Worm (Caenorhabditis elegans) whole organism, early embryonic: ENCODE measurements around the gene lgl-1.

ENCODE experiments used
- B0310.2 ChIP-seq: sonication (generic microtip); optimal IDR thresholded peaks from 2 replicates; lab custom pipeline; 2016; ENCODE audit warnings: mild to moderate bottlenecking, missing genetic modification characterization, missing compliant biosample characterization
- F13C5.2 ChIP-seq: sonication (generic microtip); optimal IDR thresholded peaks from 2 replicates; lab custom pipeline; 2017; ENCODE audit warnings: mild to moderate bottlenecking, missing genetic modification characterization, inconsistent platforms, missing compliant biosample characterization
- aly-1 ChIP-seq: sonication (generic microtip); optimal IDR thresholded peaks from 2 replicates; lab custom pipeline; 2016; ENCODE audit warnings: missing genetic modification characterization, missing compliant biosample characterization
- ama-1 ChIP-seq: fragments of 150-350 bp; optimal IDR thresholded peaks from 2 replicates; lab custom pipeline; 2014
- ceh-13 ChIP-seq: fragments of 200-800 bp; sonication (Bioruptor generic); optimal IDR thresholded peaks from 2 replicates; lab custom pipeline; 2018; ENCODE audit warnings: mild to moderate bottlenecking, missing genetic modification characterization, missing compliant biosample characterization
- ceh-36 ChIP-seq: sonication (generic microtip); optimal IDR thresholded peaks from 2 replicates; lab custom pipeline; 2016; ENCODE audit warnings: missing genetic modification characterization, inconsistent platforms, missing compliant biosample characterization
- ets-7 ChIP-seq: sonication (generic microtip); optimal IDR thresholded peaks from 2 replicates; lab custom pipeline; 2016; ENCODE audit warnings: missing genotype, missing genetic modification characterization, missing compliant biosample characterization
- flt-1 ChIP-seq: fragments of 200-800 bp; sonication (Bioruptor generic); IDR thresholded peaks from 2 replicates; pipeline ENCODE4 v1.3.6; 2022; ENCODE audit warnings: missing genetic modification characterization, missing compliant biosample characterization
- hmbx-1 ChIP-seq: sonication (generic microtip); optimal IDR thresholded peaks from 2 replicates; lab custom pipeline; 2016; ENCODE audit warnings: mild to moderate bottlenecking, missing genetic modification characterization, missing compliant biosample characterization
- hmg-4 ChIP-seq: fragments of 200-800 bp; sonication (Bioruptor generic); optimal IDR thresholded peaks from 2 replicates; lab custom pipeline; 2018; ENCODE audit warnings: mild to moderate bottlenecking, missing genetic modification characterization, missing compliant biosample characterization
- hnd-1 ChIP-seq: sonication (generic microtip); optimal IDR thresholded peaks from 2 replicates; lab custom pipeline; 2016; ENCODE audit warnings: missing genetic modification characterization, missing compliant biosample characterization
- pes-1 ChIP-seq: fragments of 200-800 bp; sonication (Bioruptor generic); IDR thresholded peaks from 2 replicates; pipeline ENCODE4 v1.3.6; 2022; ENCODE audit warnings: missing genetic modification reagents, missing genetic modification characterization, missing compliant biosample characterization
- scrt-1 ChIP-seq: fragments of 200-800 bp; sonication (Bioruptor generic); IDR thresholded peaks from 2 replicates; pipeline ENCODE4 v1.3.6; 2022; ENCODE audit warnings: missing genetic modification characterization, missing compliant biosample characterization
- sea-1 ChIP-seq: fragments of 200-800 bp; sonication (Bioruptor generic); conservative IDR thresholded peaks from 2 replicates; pipeline ENCODE4 v1.3.6; 2022; ENCODE audit warnings: missing genetic modification characterization, missing compliant biosample characterization
- tbx-11 ChIP-seq: fragments of 200-800 bp; sonication (Bioruptor generic); IDR thresholded peaks from 2 replicates; pipeline ENCODE4 v1.3.6; 2022; ENCODE audit warnings: missing genetic modification characterization, missing compliant biosample characterization
- tbx-37 ChIP-seq: fragments of 200-800 bp; sonication (Bioruptor generic); conservative IDR thresholded peaks from 2 replicates; pipeline ENCODE4 v1.3.6; 2022; ENCODE audit warnings: missing genetic modification reagents, missing genetic modification characterization, missing compliant biosample characterization
- tra-4 ChIP-seq: sonication (generic microtip); optimal IDR thresholded peaks from 2 replicates; lab custom pipeline; 2017; ENCODE audit warnings: missing genetic modification characterization, missing compliant biosample characterization

lgl-1 gene

DNA sequence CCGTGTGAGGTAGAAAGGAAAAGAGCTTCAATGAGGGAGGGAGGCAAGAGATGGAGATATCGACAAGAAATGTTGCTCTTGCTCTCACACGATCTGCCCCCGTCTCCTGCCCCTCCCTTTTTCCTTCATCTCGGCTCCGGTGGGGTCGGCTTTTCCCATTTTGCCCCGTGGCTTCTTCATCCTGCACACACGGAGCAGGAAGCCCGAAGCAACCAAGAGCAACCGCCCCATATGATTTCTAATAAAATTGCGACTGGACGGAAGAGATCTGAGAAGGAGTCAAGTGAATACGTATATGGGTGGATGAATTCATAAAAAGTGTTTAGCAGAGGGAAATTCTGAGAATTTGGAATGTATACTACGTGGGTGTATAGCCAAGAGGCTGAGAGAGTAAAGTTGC lies 26.2 kb downstream of the lgl-1 start:
- no peak for TF ChIP-seq tbx-37
- no peak for TF ChIP-seq pes-1
- no peak for TF ChIP-seq tbx-11 (GFP tag; lab: Robert Waterston, UW)
- TF ChIP-seq ama-1 (lab: Kevin White, UChicago): no peak
- no peak for TF ChIP-seq ceh-13
- TF ChIP-seq aly-1: no peak
- no peak for TF ChIP-seq B0310.2 (tag; lab: Kevin White, UChicago)
- TF ChIP-seq hnd-1 (tag; lab: Kevin White, UChicago): no peak
- no peak for TF ChIP-seq hmbx-1
- TF ChIP-seq ceh-36 (tag; lab: Kevin White, UChicago): no peak
- no peak for TF ChIP-seq F13C5.2
- no peak for TF ChIP-seq hmg-4 (GFP tag; lab: Kevin White, UChicago)

DNA sequence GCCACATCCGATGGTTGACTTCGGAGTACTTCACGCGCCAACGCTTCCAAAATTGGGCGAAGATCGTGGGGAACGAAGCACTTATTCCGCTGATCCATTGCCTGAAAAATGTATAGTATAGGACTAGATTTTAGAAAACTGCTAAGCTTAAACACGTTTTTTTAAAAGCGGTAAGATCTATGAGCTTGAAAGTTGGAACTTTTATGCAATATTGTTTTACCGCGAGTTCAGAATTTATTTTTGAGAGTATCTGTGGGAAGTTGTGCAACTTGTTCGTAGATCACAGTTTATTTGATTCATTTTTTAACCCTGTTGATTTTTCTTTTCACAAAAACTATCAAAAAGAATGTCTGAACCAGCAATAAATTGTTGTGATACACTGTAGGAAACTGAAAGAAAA lies 29.5 kb downstream of the lgl-1 start, which contains the start of gene F39H12.3:
TSS of gene F39H12.3 (minus strand) at position 101 of the 400 bp plus-strand sequence.
- TF ChIP-seq scrt-1 (no peak), B0310.2 (tag; lab: Kevin White, UChicago) (no peak)

- TF ChIP-seq flt-1: no peak
- TF ChIP-seq tra-4: no peak
These were observed 36.4 kb downstream of the lgl-1 start, which contains the start of gene F39H12.1 for ce11 chrX:834478-834877. F39H12.1 (plus strand) TSS chrX:834778.

DNA sequence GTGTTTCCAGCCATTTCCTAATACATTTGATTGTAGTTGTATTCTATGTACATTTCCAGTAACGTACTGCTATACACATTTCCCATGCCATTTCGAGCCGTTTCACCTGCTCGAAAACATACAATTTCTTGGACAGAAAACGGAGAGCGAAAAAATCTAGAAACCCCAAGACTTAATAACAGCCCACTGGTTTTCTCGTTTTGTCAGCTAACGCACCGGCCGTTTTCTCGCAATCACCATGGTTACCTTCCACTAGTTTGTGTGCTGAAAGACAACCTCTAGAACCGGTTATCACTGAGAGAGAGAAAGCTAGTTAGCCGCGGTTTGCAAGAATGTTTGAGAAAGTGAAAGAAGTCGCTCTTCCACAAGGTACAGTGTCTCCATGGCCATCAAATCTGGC lies 40.7 kb downstream of the lgl-1 start:
- TF ChIP-seq tra-4: no peak
- no peak for TF ChIP-seq tbx-37

DNA sequence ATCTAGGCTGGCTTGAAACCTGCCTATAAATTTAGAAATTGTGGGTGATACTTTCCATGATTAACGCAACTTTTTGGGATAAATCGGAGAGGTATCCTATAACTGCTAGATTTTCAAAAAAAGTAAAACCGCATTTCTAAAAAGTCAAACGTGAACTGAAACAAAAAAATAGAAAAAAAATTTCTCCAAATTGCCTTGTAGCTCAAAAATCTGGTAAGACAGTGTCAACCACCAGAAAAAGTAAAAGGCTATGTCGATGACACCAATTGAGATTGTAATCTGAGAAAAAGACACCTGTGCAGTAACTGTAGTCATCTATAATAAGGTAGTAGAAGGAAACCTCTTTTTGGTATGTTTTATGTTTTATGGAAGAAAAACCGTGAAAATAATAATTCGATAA lies 42.3 kb downstream of the lgl-1 start, which contains the start of gene wdr-54:
TSS of gene wdr-54 (plus strand) at position 301 of the 400 bp plus-strand sequence.
- TF ChIP-seq F13C5.2 (no peak), scrt-1 (no peak), ets-7 (tag; lab: Kevin White, UChicago) (no peak), ceh-13 (no peak), aly-1 (no peak), ceh-36 (tag; lab: Kevin White, UChicago) (no peak), sea-1 (no peak), hnd-1 (tag; lab: Kevin White, UChicago) (no peak), ama-1 (lab: Kevin White, UChicago) (no peak), hmbx-1 (no peak), tra-4 (no peak), tbx-11 (GFP tag; lab: Robert Waterston, UW) (no peak), pes-1 (no peak), flt-1 (no peak)

ce11 chrX:827502-827901 lies 43.4 kb downstream of the lgl-1 start:
- TF ChIP-seq hmg-4 (GFP tag; lab: Kevin White, UChicago) (peak; percentile 53), F13C5.2 (peak; percentile 54), scrt-1 (no peak)

- TF ChIP-seq scrt-1 (no peak), F13C5.2 (no peak), ceh-36 (tag; lab: Kevin White, UChicago) (no peak), hmbx-1 (no peak), aly-1 (no peak), tbx-11 (GFP tag; lab: Robert Waterston, UW) (no peak), sea-1 (no peak), hnd-1 (tag; lab: Kevin White, UChicago) (no peak), flt-1 (no peak), tbx-37 (no peak), pes-1 (no peak), B0310.2 (tag; lab: Kevin White, UChicago) (no peak), ets-7 (tag; lab: Kevin White, UChicago) (no peak), tra-4 (no peak), ama-1 (lab: Kevin White, UChicago) (no peak), ceh-13 (no peak), hmg-4 (GFP tag; lab: Kevin White, UChicago) (no peak)
These were observed 45.0 kb downstream of the lgl-1 start for ce11 chrX:825924-826323.

DNA sequence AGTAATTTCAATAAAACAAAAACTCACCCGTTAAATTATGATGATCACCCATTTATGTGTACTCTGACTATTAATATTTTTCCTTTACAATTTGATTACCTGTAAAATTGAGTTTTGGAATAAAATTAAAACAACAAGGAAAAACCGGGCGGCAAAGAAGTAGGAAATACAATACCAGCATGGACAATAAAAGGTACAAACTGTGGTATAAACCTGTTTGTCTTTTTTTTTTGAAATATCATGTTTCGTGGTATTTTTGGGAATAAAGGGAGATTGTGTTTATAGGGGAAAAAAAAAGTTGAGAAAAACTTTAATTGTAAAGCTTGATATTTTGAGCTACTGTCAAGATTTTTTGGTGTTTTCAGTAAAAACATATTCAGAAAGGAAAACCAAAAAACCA lies 45.5 kb downstream of the lgl-1 start, which contains the start of gene daf-3:
TSS of gene daf-3 (minus strand) at position 101 of the 400 bp plus-strand sequence.
- TF ChIP-seq tbx-11 (GFP tag; lab: Robert Waterston, UW) (no peak), ceh-13 (no peak), hmg-4 (GFP tag; lab: Kevin White, UChicago) (no peak), tra-4 (no peak), ceh-36 (tag; lab: Kevin White, UChicago) (no peak), F13C5.2 (no peak), tbx-37 (no peak), hmbx-1 (no peak), flt-1 (no peak), scrt-1 (no peak), B0310.2 (tag; lab: Kevin White, UChicago) (no peak), ama-1 (lab: Kevin White, UChicago) (no peak)

DNA sequence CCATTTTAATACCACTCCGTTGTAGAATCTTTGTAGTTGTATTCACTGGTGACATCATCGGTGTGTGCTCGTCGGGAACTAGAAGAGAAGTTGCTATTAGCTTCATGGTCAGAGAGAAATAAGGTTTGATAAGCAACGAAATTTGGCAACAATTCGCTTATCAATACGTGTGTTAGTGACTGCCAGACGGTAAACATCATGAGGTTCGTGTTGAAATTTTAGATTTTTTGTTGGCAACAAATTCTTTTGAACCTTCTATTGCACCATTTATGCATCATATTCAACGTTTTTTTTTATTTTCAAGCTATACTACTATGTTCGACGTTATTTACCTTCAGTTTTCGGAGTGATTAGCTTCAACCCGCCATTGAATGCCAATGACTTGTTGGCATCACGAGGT lies 47.2 kb downstream of the lgl-1 start:
- no peak for TF ChIP-seq scrt-1
- TF ChIP-seq hmbx-1: no peak
- no peak for TF ChIP-seq ama-1 (lab: Kevin White, UChicago)
- no peak for TF ChIP-seq ceh-13
- no peak for TF ChIP-seq ceh-36 (tag; lab: Kevin White, UChicago)
- TF ChIP-seq ets-7 (tag; lab: Kevin White, UChicago): no peak
- TF ChIP-seq tbx-37: no peak
- no peak for TF ChIP-seq tbx-11 (GFP tag; lab: Robert Waterston, UW)
- no peak for TF ChIP-seq sea-1
- TF ChIP-seq tra-4: no peak
- TF ChIP-seq B0310.2 (tag; lab: Kevin White, UChicago): no peak
- no peak for TF ChIP-seq aly-1
- no peak for TF ChIP-seq hnd-1 (tag; lab: Kevin White, UChicago)
- TF ChIP-seq flt-1: no peak
- no peak for TF ChIP-seq F13C5.2
